Fruit fly (Drosophila melanogaster) whole organism, embryonic: ENCODE measurements around the gene CG1317.

Experiments
- Atf-2 ChIP-seq: fragments of 200-800 bp; sonication (Bioruptor generic); optimal IDR thresholded peaks from 2 replicates; lab custom pipeline; 2016; ENCODE audit warnings: missing biosample characterization, missing genetic modification characterization
- Atf6 ChIP-seq: fragments of 200-800 bp; sonication (Bioruptor generic); IDR thresholded peaks from 2 replicates; pipeline ENCODE4 v1.3.6; 2022; ENCODE audit warnings: missing biosample characterization, missing genetic modification characterization
- CG10321 ChIP-seq: fragments of 200-800 bp; sonication (Bioruptor generic); IDR thresholded peaks from 2 replicates; pipeline ENCODE4 v1.3.6; 2022; ENCODE audit warnings: missing biosample characterization, missing genetic modification characterization
- CG11085 ChIP-seq: fragments of 200-800 bp; sonication (Bioruptor generic); IDR thresholded peaks from 2 replicates; pipeline ENCODE4 v1.3.6; 2022; ENCODE audit warnings: missing biosample characterization, missing genetic modification characterization
- CG11504 ChIP-seq: fragments of 200-800 bp; sonication (Bioruptor generic); optimal IDR thresholded peaks from 3 replicates; lab custom pipeline; 2019; ENCODE audit warnings: missing biosample characterization, mild to moderate bottlenecking, missing genetic modification characterization, moderate library complexity
- CG12071 ChIP-seq: fragments of 200-800 bp; sonication (Bioruptor generic); optimal IDR thresholded peaks from 3 replicates; lab custom pipeline; 2018; ENCODE audit warnings: missing biosample characterization, mild to moderate bottlenecking, missing genetic modification characterization
- CG12219 ChIP-seq: fragments of 200-800 bp; sonication (Bioruptor generic); optimal IDR thresholded peaks from 3 replicates; lab custom pipeline; 2018; ENCODE audit warnings: missing biosample characterization, mild to moderate bottlenecking, missing genetic modification characterization
- CG12744 ChIP-seq: fragments of 200-800 bp; sonication (Bioruptor generic); optimal IDR thresholded peaks from 2 replicates; lab custom pipeline; 2016; ENCODE audit warnings: missing biosample characterization, missing genetic modification characterization
- CG12942 ChIP-seq: fragments of 200-800 bp; sonication (Bioruptor generic); optimal IDR thresholded peaks from 3 replicates; lab custom pipeline; 2016; ENCODE audit warnings: missing biosample characterization, missing genetic modification characterization
- CG15269 ChIP-seq: fragments of 200-800 bp; sonication (Bioruptor generic); optimal IDR thresholded peaks from 2 replicates; lab custom pipeline; 2018; ENCODE audit warnings: missing biosample characterization, mild to moderate bottlenecking, missing genetic modification characterization, moderate library complexity
- CG1602 ChIP-seq: fragments of 200-800 bp; sonication (Bioruptor generic); optimal IDR thresholded peaks from 3 replicates; lab custom pipeline; 2016; ENCODE audit warnings: missing biosample characterization, missing genetic modification characterization
- CG1603 ChIP-seq: fragments of 200-800 bp; sonication (Bioruptor generic); optimal IDR thresholded peaks from 2 replicates; lab custom pipeline; 2019; ENCODE audit warnings: missing biosample characterization, mild to moderate bottlenecking, missing genetic modification characterization, moderate library complexity
- CG17359 ChIP-seq: fragments of 200-800 bp; sonication (Bioruptor generic); optimal IDR thresholded peaks from 3 replicates; lab custom pipeline; 2018; ENCODE audit warnings: missing biosample characterization, mild to moderate bottlenecking, missing genetic modification characterization, moderate library complexity
- CG18599 ChIP-seq: fragments of 200-800 bp; sonication (Bioruptor generic); optimal IDR thresholded peaks from 3 replicates; lab custom pipeline; 2017; ENCODE audit warnings: missing biosample characterization, missing genetic modification characterization, mild to moderate bottlenecking, moderate library complexity, missing genetic modification reagents
- CG18619 ChIP-seq: fragments of 200-800 bp; sonication (Bioruptor generic); optimal IDR thresholded peaks from 3 replicates; lab custom pipeline; 2017; ENCODE audit warnings: missing biosample characterization, mild to moderate bottlenecking, missing genetic modification characterization
- CG2116 ChIP-seq: fragments of 200-800 bp; sonication (Bioruptor generic); optimal IDR thresholded peaks from 3 replicates; lab custom pipeline; 2018; ENCODE audit warnings: missing biosample characterization, mild to moderate bottlenecking, missing genetic modification characterization
- CG30431 ChIP-seq: fragments of 200-800 bp; sonication (Bioruptor generic); optimal IDR thresholded peaks from 2 replicates; lab custom pipeline; 2017; ENCODE audit warnings: missing biosample characterization, missing genetic modification characterization
- CG5953 ChIP-seq: fragments of 200-800 bp; sonication (Bioruptor generic); IDR thresholded peaks from 2 replicates; pipeline ENCODE4 v1.3.6; 2022; ENCODE audit warnings: missing biosample characterization, missing genetic modification characterization
- CG7928 ChIP-seq: fragments of 200-800 bp; sonication (Bioruptor generic); optimal IDR thresholded peaks from 2 replicates; lab custom pipeline; 2017; ENCODE audit warnings: missing biosample characterization, mild to moderate bottlenecking, missing genetic modification characterization
- CG8478 ChIP-seq: fragments of >200 bp; optimal IDR thresholded peaks from 2 replicates; lab custom pipeline; 2018
- D19B ChIP-seq: fragments of 200-800 bp; sonication (Bioruptor generic); optimal IDR thresholded peaks from 2 replicates; lab custom pipeline; 2017; ENCODE audit warnings: missing biosample characterization, mild to moderate bottlenecking, missing genetic modification characterization
- Dbx ChIP-seq: fragments of 200-800 bp; sonication (Bioruptor generic); IDR thresholded peaks from 3 replicates; pipeline ENCODE4 v1.3.6; 2022; ENCODE audit warnings: missing biosample characterization, missing genetic modification characterization
- Fer1 ChIP-seq: fragments of 200-800 bp; sonication (Bioruptor generic); optimal IDR thresholded peaks from 2 replicates; lab custom pipeline; 2017; ENCODE audit warnings: missing biosample characterization, mild to moderate bottlenecking, missing genetic modification characterization
- H2.0 ChIP-seq: fragments of 200-800 bp; sonication (Bioruptor generic); IDR thresholded peaks from 2 replicates; pipeline ENCODE4 v1.3.6; 2022; ENCODE audit warnings: missing biosample characterization, missing genetic modification characterization
- Hand ChIP-seq: fragments of 200-800 bp; sonication (Bioruptor generic); optimal IDR thresholded peaks from 2 replicates; lab custom pipeline; 2017; ENCODE audit warnings: mild to moderate bottlenecking, missing biosample characterization, missing genetic modification reagents, missing genetic modification characterization
- HmgD ChIP-seq: fragments of 200-800 bp; sonication (Bioruptor generic); optimal IDR thresholded peaks from 3 replicates; lab custom pipeline; 2016; ENCODE audit warnings: missing biosample characterization, missing genetic modification characterization
- HmgZ ChIP-seq: fragments of 200-800 bp; sonication (Bioruptor generic); optimal IDR thresholded peaks from 2 replicates; lab custom pipeline; 2018; ENCODE audit warnings: missing biosample characterization, mild to moderate bottlenecking, missing genetic modification characterization
- Hr3 ChIP-seq: fragments of 200-800 bp; sonication (Bioruptor generic); optimal IDR thresholded peaks from 3 replicates; lab custom pipeline; 2016; ENCODE audit warnings: missing biosample characterization, missing genetic modification characterization
- Hr51 ChIP-seq, 2 experiments: fragments of 200-800 bp; sonication (Bioruptor generic); optimal IDR thresholded peaks; 2 replicates in 1 of 2; 3 replicates in 1 of 2; lab custom pipeline; 2016 to 2018; ENCODE audit warnings: missing biosample characterization in 2 of 2, missing genetic modification characterization in 2 of 2, mild to moderate bottlenecking in 1 of 2, moderate library complexity in 1 of 2
- Jarid2 ChIP-seq: fragments of 200-800 bp; sonication (Bioruptor generic); optimal IDR thresholded peaks from 3 replicates; lab custom pipeline; 2017; ENCODE audit warnings: mild to moderate bottlenecking, missing biosample characterization, missing genetic modification reagents, missing genetic modification characterization
- Lhr ChIP-seq: fragments of 200-800 bp; sonication (Bioruptor generic); optimal IDR thresholded peaks from 3 replicates; lab custom pipeline; 2017; ENCODE audit warnings: mild to moderate bottlenecking, missing biosample characterization, missing genetic modification reagents, missing genetic modification characterization
- Med ChIP-seq: fragments of 200-800 bp; sonication (Bioruptor generic); peaks from one replicate; lab custom pipeline; 2016; ENCODE audit warnings: missing biosample characterization, missing genetic modification characterization, mild to moderate bottlenecking, inconsistent platforms, moderate library complexity
- Taf1 ChIP-seq: fragments of 200-800 bp; sonication (Bioruptor generic); IDR thresholded peaks from 2 replicates; pipeline ENCODE4 v1.3.6; 2022; ENCODE audit warnings: missing biosample characterization, missing genetic modification characterization
- Vsx1 ChIP-seq: fragments of 200-800 bp; sonication (Bioruptor generic); optimal IDR thresholded peaks from 2 replicates; lab custom pipeline; 2017; ENCODE audit warnings: missing biosample characterization, mild to moderate bottlenecking, missing genetic modification characterization, missing genetic modification reagents
- YL-1 ChIP-seq: fragments of 200-800 bp; sonication (Bioruptor generic); optimal IDR thresholded peaks from 3 replicates; lab custom pipeline; 2017; ENCODE audit warnings: missing biosample characterization, mild to moderate bottlenecking, missing genetic modification characterization
- aop ChIP-seq: fragments of 200-800 bp; sonication (Bioruptor generic); IDR thresholded peaks from 2 replicates; pipeline ENCODE4 v1.3.6; 2022; ENCODE audit warnings: missing biosample characterization, missing genetic modification characterization
- ase ChIP-seq: fragments of 200-800 bp; sonication (Bioruptor generic); IDR thresholded peaks from 3 replicates; pipeline ENCODE4 v1.3.6; 2022; ENCODE audit warnings: missing biosample characterization, missing genetic modification characterization
- ato ChIP-seq: fragments of 200-800 bp; sonication (Bioruptor generic); IDR thresholded peaks from 2 replicates; pipeline ENCODE4 v1.3.6; 2022; ENCODE audit warnings: missing biosample characterization, missing genetic modification characterization; ENCODE audit not compliant: partially characterized antibody
- caup ChIP-seq: fragments of 200-800 bp; sonication (Bioruptor generic); optimal IDR thresholded peaks from 3 replicates; lab custom pipeline; 2017; ENCODE audit warnings: missing biosample characterization, mild to moderate bottlenecking, missing genetic modification characterization, moderate library complexity; ENCODE audit not compliant: severe bottlenecking
- dan ChIP-seq: fragments of 200-800 bp; sonication (Bioruptor generic); IDR thresholded peaks from 2 replicates; pipeline ENCODE4 v1.3.6; 2022; ENCODE audit warnings: missing biosample characterization, missing genetic modification characterization
- esg ChIP-seq: fragments of 200-800 bp; sonication (Bioruptor generic); conservative IDR thresholded peaks from 2 replicates; pipeline ENCODE4 v1.3.6; 2022; ENCODE audit warnings: missing biosample characterization, missing genetic modification characterization
- gcm ChIP-seq: fragments of 200-800 bp; sonication (Bioruptor generic); optimal IDR thresholded peaks from 2 replicates; lab custom pipeline; 2019; ENCODE audit warnings: missing biosample characterization, mild to moderate bottlenecking, missing genetic modification characterization, moderate library complexity
- knrl ChIP-seq: fragments of 200-800 bp; sonication (Bioruptor generic); IDR thresholded peaks from 3 replicates; pipeline ENCODE4 v1.3.6; 2022; ENCODE audit warnings: missing biosample characterization, missing genetic modification characterization; ENCODE audit not compliant: partially characterized antibody
- lab ChIP-seq: fragments of 200-800 bp; sonication (Bioruptor generic); optimal IDR thresholded peaks from 3 replicates; lab custom pipeline; 2017; ENCODE audit warnings: missing biosample characterization, missing genetic modification characterization, mild to moderate bottlenecking, moderate library complexity, missing genetic modification reagents
- mam ChIP-seq: fragments of 200-800 bp; sonication (Bioruptor generic); optimal IDR thresholded peaks from 3 replicates; lab custom pipeline; 2016; ENCODE audit warnings: missing biosample characterization, missing genetic modification characterization
- pnt ChIP-seq: fragments of 200-800 bp; sonication (Bioruptor generic); optimal IDR thresholded peaks from 3 replicates; lab custom pipeline; 2016; ENCODE audit warnings: missing biosample characterization, missing genetic modification characterization
- prd ChIP-seq, 3 experiments: fragments of >200 bp in 2 of 3; fragments of 200-800 bp in 1 of 3; sonication (Bioruptor generic) in 1 of 3; optimal IDR thresholded peaks in 2 of 3; IDR thresholded peaks in 1 of 3; 2 replicates in 2 of 3; 3 replicates in 1 of 3; pipeline versions ENCODE4 v1.3.6 to Lab custom; 2017 to 2022; ENCODE audit warnings: missing biosample characterization in 1 of 3, missing genetic modification characterization in 1 of 3
- sd ChIP-seq: fragments of 200-800 bp; sonication (Bioruptor generic); optimal IDR thresholded peaks from 3 replicates; lab custom pipeline; 2018; ENCODE audit warnings: missing biosample characterization, mild to moderate bottlenecking, missing genetic modification characterization, moderate library complexity
- sob ChIP-seq: fragments of 200-800 bp; sonication (Bioruptor generic); IDR thresholded peaks from 2 replicates; pipeline ENCODE4 v1.3.6; 2022; ENCODE audit warnings: missing biosample characterization, missing genetic modification characterization
- stc ChIP-seq: fragments of 200-800 bp; sonication (Bioruptor generic); IDR thresholded peaks from 2 replicates; pipeline ENCODE4 v1.3.6; 2022; ENCODE audit warnings: missing biosample characterization, missing genetic modification characterization
- trh ChIP-seq: fragments of 200-800 bp; sonication (Bioruptor generic); optimal IDR thresholded peaks from 2 replicates; lab custom pipeline; 2016; ENCODE audit warnings: missing biosample characterization, missing genetic modification characterization
- tup ChIP-seq: fragments of 200-800 bp; sonication (Bioruptor generic); optimal IDR thresholded peaks from 2 replicates; lab custom pipeline; 2016; ENCODE audit warnings: missing biosample characterization, mild to moderate bottlenecking, missing genetic modification characterization, moderate library complexity
- yki ChIP-seq: fragments of >200 bp; optimal IDR thresholded peaks from 3 replicates; lab custom pipeline; 2018

Gene CG1317

DNA sequence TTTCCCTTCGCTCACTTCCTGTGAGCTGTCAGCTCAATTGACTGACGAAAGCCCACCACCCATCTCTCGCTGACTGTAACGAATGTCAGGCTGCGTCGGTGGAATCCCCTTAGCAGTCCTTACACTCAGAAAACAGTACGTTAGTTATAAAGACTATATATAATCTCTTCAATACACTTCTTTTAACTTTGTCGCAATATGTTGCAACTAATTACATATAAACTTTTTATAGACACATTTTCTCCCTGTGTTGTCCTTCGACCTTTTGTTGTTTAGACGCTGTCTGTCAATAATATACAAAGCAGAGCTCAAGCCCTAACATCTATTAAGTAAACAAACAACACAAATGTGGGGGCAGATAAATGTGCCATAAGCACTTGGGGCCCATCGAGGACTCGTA lies 49.4 kb upstream of the CG1317 start (continued):
- TF ChIP-seq trh (no peak), CG12744 (GFP tag; lab: Kevin White, UChicago) (no peak), CG5953 (GFP tag; lab: Robert Waterston, UW) (no peak), pnt (GFP tag; lab: Kevin White, UChicago) (no peak), Hr3 (GFP tag; lab: Kevin White, UChicago) (no peak), CG12219 (no peak), CG11504 (tag; lab: Kevin White, UChicago) (peak; percentile 18), gcm (no peak), CG1603 (tag; lab: Kevin White, UChicago) (no peak), ase (GFP tag; lab: Robert Waterston, UW) (no peak), Taf1 (GFP tag; lab: Robert Waterston, UW) (no peak), tup (no peak), D19B (no peak), lab (GFP tag; lab: Kevin White, UChicago) (peak; percentile 53), CG7928 (no peak), Hand (no peak), YL-1 (no peak), CG30431 (no peak), CG18619 (GFP tag; lab: Kevin White, UChicago) (no peak), HmgD (GFP tag; lab: Kevin White, UChicago) (no peak), H2.0 (GFP tag; lab: Robert Waterston, UW) (no peak), Fer1 (GFP tag; lab: Kevin White, UChicago) (peak; percentile 34), aop (GFP tag; lab: Robert Waterston, UW) (no peak), CG10321 (GFP tag; lab: Robert Waterston, UW) (no peak), Jarid2 (GFP tag; lab: Kevin White, UChicago) (no peak), yki (lab: Kevin White, UChicago) (no peak), caup (GFP tag; lab: Kevin White, UChicago) (peak; percentile 12), CG8478 (lab: Kevin White, UChicago) (no peak), CG2116 (GFP tag; lab: Kevin White, UChicago) (no peak), CG17359 (tag; lab: Kevin White, UChicago) (peak; percentile 1), Hr51 (GFP tag; optimal IDR thresholded peaks at IDR 0.05; lab: Kevin White, UChicago) (peak in 1 of 2 experiments; percentile 15), CG12942 (GFP tag; lab: Kevin White, UChicago) (no peak), CG18599 (peak; percentile 63), Vsx1 (GFP tag; lab: Kevin White, UChicago) (no peak), Dbx (GFP tag; lab: Robert Waterston, UW) (no peak), stc (no peak), sob (GFP tag; lab: Robert Waterston, UW) (no peak), ato (no peak), Atf6 (GFP tag; lab: Robert Waterston, UW) (no peak), prd (optimal IDR thresholded peaks at IDR 0.05; lab: Kevin White, UChicago) (no peak), prd (GFP tag; IDR thresholded peaks at IDR 0.05; lab: Robert Waterston, UW) (no peak)

DNA sequence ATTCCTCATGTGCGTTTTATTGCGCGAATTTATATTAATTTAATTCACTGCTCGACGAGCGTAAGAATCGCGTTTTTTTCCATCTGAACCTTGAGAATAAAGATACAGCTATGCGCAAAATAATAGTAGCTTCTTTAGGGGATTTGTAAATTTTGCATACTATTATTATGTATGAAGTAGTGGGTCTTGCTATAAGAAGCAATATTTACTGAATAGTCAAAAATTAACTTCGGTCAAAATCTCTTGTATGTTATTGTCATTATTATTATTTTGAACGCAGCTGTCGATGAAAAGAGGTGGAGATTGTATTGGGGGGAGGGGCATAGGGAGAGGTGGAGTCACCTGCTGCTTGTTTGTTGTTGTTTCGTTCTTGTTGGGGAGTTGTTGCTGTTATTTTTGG lies 47.0 kb upstream of the CG1317 start:
- TF ChIP-seq sd (tag; lab: Kevin White, UChicago) (peak; percentile 58), CG15269 (tag; lab: Kevin White, UChicago) (peak; percentile 79), knrl (GFP tag; lab: Robert Waterston, UW) (no peak), CG11085 (GFP tag; lab: Robert Waterston, UW) (peak; percentile 59), esg (GFP tag; lab: Robert Waterston, UW) (peak; percentile 79), HmgZ (tag; lab: Kevin White, UChicago) (peak; percentile 17), CG1602 (GFP tag; lab: Kevin White, UChicago) (peak; percentile 59), Lhr (GFP tag; lab: Kevin White, UChicago) (no peak), CG12071 (GFP tag; lab: Kevin White, UChicago) (peak; percentile 90), CG18619 (GFP tag; lab: Kevin White, UChicago) (peak; percentile 60), Atf-2 (GFP tag; lab: Kevin White, UChicago) (no peak), mam (peak; percentile 63), dan (GFP tag; lab: Robert Waterston, UW) (no peak), Dbx (GFP tag; lab: Robert Waterston, UW) (peak; percentile 83), Med (GFP tag; lab: Kevin White, UChicago) (peak; percentile 99)
